Worm (Caenorhabditis elegans) whole organism, late embryonic: ENCODE measurements around the gene F41H8.2.

Experiments
- elt-2 ChIP-seq: sonication (generic microtip); optimal IDR thresholded peaks from 2 replicates; lab custom pipeline; 2016; ENCODE audit warnings: missing genetic modification reagents, missing genetic modification characterization, missing compliant biosample characterization
- eyg-1 ChIP-seq: sonication (generic microtip); optimal IDR thresholded peaks from 2 replicates; lab custom pipeline; 2016; ENCODE audit warnings: missing genotype, missing genetic modification characterization, missing compliant biosample characterization
- fkh-10 ChIP-seq: fragments of 150-350 bp; optimal IDR thresholded peaks from 2 replicates; lab custom pipeline; 2014; ENCODE audit warnings: missing biosample characterization, missing genetic modification reagents, missing genetic modification characterization
- lin-11 ChIP-seq: fragments of 200-800 bp; sonication (Bioruptor generic); optimal IDR thresholded peaks from 2 replicates; lab custom pipeline; 2018; ENCODE audit warnings: mild to moderate bottlenecking, missing genetic modification characterization, missing compliant biosample characterization
- nfya-1 ChIP-seq: sonication (generic microtip); optimal IDR thresholded peaks from 2 replicates; lab custom pipeline; 2017; ENCODE audit warnings: missing genetic modification characterization, mild to moderate bottlenecking, missing compliant biosample characterization, antibody characterized with exemption, moderate library complexity
- npax-4 ChIP-seq: sonication (generic microtip); optimal IDR thresholded peaks from 2 replicates; lab custom pipeline; 2016; ENCODE audit warnings: missing genetic modification characterization, missing compliant biosample characterization
- pha-2 ChIP-seq: sonication (generic microtip); optimal IDR thresholded peaks from 2 replicates; lab custom pipeline; 2017; ENCODE audit warnings: mild to moderate bottlenecking, missing genetic modification characterization, missing compliant biosample characterization

DNA sequence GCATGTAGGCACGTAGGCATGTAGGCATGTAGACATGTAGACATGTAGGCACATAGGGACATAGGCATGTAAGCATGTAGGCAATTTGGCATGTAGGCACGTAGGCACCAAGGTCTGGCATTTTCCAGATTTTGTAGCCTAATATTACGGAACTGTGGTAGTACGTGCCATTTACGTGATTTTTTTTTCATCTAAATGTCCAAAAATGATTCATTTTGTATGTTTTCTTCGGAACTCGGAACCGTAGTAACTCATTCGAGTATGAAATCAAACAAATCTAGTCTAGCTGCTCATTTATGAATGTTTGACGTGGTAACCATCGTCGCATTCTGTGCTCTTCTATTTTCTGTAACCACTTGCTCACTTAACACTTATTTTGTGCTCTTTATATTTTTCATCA lies 47.9 kb upstream of the F41H8.2 start, which contains the start of gene srbc-59:
- TF ChIP-seq nfya-1 (tag; lab: Kevin White, UChicago) (no peak), eyg-1 (tag; lab: Kevin White, UChicago) (no peak), lin-11 (tag; lab: Kevin White, UChicago) (no peak), npax-4 (tag; lab: Kevin White, UChicago) (no peak), elt-2 (tag; lab: Kevin White, UChicago) (no peak), fkh-10 (no peak), pha-2 (tag; lab: Kevin White, UChicago) (no peak)
